Fruit fly (Drosophila melanogaster) whole organism, embryonic: ENCODE results near the gene mtsh.

Experiments used
- Atf3 ChIP-seq: fragments of 200-800 bp; sonication (Bioruptor generic); optimal IDR thresholded peaks from 3 replicates; lab custom pipeline; 2016; ENCODE audit warnings: missing biosample characterization, missing genetic modification characterization
- Awh ChIP-seq: fragments of 200-800 bp; sonication (Bioruptor generic); IDR thresholded peaks from 2 replicates; pipeline ENCODE4, ENCODE4 v1.3.6; 2022; ENCODE audit warnings: missing biosample characterization, missing genetic modification characterization
- B-H1 ChIP-seq: fragments of 200-800 bp; sonication (Bioruptor generic); IDR thresholded peaks from 3 replicates; pipeline ENCODE4 v1.3.6; 2022; ENCODE audit warnings: missing biosample characterization, missing genetic modification characterization
- Bgb ChIP-seq: fragments of 200-800 bp; sonication (Bioruptor generic); IDR thresholded peaks from 2 replicates; pipeline ENCODE4 v1.3.6; 2022; ENCODE audit warnings: missing biosample characterization, missing genetic modification characterization; ENCODE audit not compliant: partially characterized antibody
- CG10209 ChIP-seq: fragments of 200-800 bp; sonication (Bioruptor generic); optimal IDR thresholded peaks from 3 replicates; lab custom pipeline; 2017; ENCODE audit warnings: missing biosample characterization, mild to moderate bottlenecking, missing genetic modification characterization, missing genetic modification reagents
- CG1024 ChIP-seq: fragments of 200-800 bp; sonication (Bioruptor generic); IDR thresholded peaks from 2 replicates; pipeline ENCODE4 v1.3.6; 2022; ENCODE audit warnings: missing biosample characterization, missing genetic modification characterization
- CG10274 ChIP-seq: fragments of 200-800 bp; sonication (Bioruptor generic); optimal IDR thresholded peaks from 3 replicates; lab custom pipeline; 2017; ENCODE audit warnings: missing biosample characterization, mild to moderate bottlenecking, missing genetic modification characterization
- CG11398 ChIP-seq: fragments of 200-800 bp; sonication (Bioruptor generic); optimal IDR thresholded peaks from 2 replicates; lab custom pipeline; 2016; ENCODE audit warnings: missing biosample characterization, missing genetic modification characterization
- CG11696 ChIP-seq: fragments of 200-800 bp; sonication (Bioruptor generic); IDR thresholded peaks from 2 replicates; pipeline ENCODE4 v1.3.6; 2022; ENCODE audit warnings: missing biosample characterization, missing genetic modification characterization
- CG12155 ChIP-seq: fragments of 200-800 bp; sonication (Bioruptor generic); optimal IDR thresholded peaks from 3 replicates; lab custom pipeline; 2016; ENCODE audit warnings: missing biosample characterization, missing genetic modification characterization
- CG12236 ChIP-seq: fragments of 200-800 bp; sonication (Bioruptor generic); optimal IDR thresholded peaks from 2 replicates; lab custom pipeline; 2016; ENCODE audit warnings: missing biosample characterization, missing genetic modification characterization
- CG12769 ChIP-seq: fragments of 200-800 bp; sonication (Bioruptor generic); optimal IDR thresholded peaks from 2 replicates; lab custom pipeline; 2019; ENCODE audit warnings: missing biosample characterization, mild to moderate bottlenecking, missing genetic modification characterization, moderate library complexity
- CG12942 ChIP-seq: fragments of 200-800 bp; sonication (Bioruptor generic); optimal IDR thresholded peaks from 3 replicates; lab custom pipeline; 2016; ENCODE audit warnings: missing biosample characterization, missing genetic modification characterization
- CG13287 ChIP-seq: fragments of 200-800 bp; sonication (Bioruptor generic); IDR thresholded peaks from 2 replicates; pipeline ENCODE4 v1.3.6; 2022; ENCODE audit warnings: missing biosample characterization, missing genetic modification characterization; ENCODE audit not compliant: partially characterized antibody
- CG13296 ChIP-seq: fragments of 200-800 bp; sonication (Bioruptor generic); optimal IDR thresholded peaks from 3 replicates; lab custom pipeline; 2018; ENCODE audit warnings: missing biosample characterization, mild to moderate bottlenecking, missing genetic modification characterization
- CG2116 ChIP-seq: fragments of 200-800 bp; sonication (Bioruptor generic); optimal IDR thresholded peaks from 3 replicates; lab custom pipeline; 2018; ENCODE audit warnings: missing biosample characterization, mild to moderate bottlenecking, missing genetic modification characterization
- CG2129 ChIP-seq: fragments of 200-800 bp; sonication (Bioruptor generic); IDR thresholded peaks from 2 replicates; pipeline ENCODE4 v1.3.6; 2022; ENCODE audit warnings: missing biosample characterization, missing genetic modification characterization; ENCODE audit not compliant: partially characterized antibody
- CG2875 ChIP-seq: fragments of 200-800 bp; sonication (Bioruptor generic); optimal IDR thresholded peaks from 2 replicates; lab custom pipeline; 2017; ENCODE audit warnings: missing biosample characterization, mild to moderate bottlenecking, missing genetic modification characterization, missing genetic modification reagents
- CG6683 ChIP-seq: fragments of 200-800 bp; sonication (Bioruptor generic); optimal IDR thresholded peaks from 2 replicates; lab custom pipeline; 2017; ENCODE audit warnings: missing biosample characterization, mild to moderate bottlenecking, missing genetic modification characterization, missing genetic modification reagents
- CG6854 ChIP-seq: fragments of 200-800 bp; sonication (Bioruptor generic); optimal IDR thresholded peaks from 3 replicates; lab custom pipeline; 2017; ENCODE audit warnings: missing biosample characterization, mild to moderate bottlenecking, missing genetic modification characterization
- CG7839 ChIP-seq: fragments of 200-800 bp; sonication (Bioruptor generic); optimal IDR thresholded peaks from 3 replicates; lab custom pipeline; 2018; ENCODE audit warnings: missing biosample characterization, mild to moderate bottlenecking, missing genetic modification characterization, moderate library complexity
- D19A ChIP-seq: fragments of 200-800 bp; optimal IDR thresholded peaks from 3 replicates; lab custom pipeline; 2019; ENCODE audit warnings: missing biosample characterization, mild to moderate bottlenecking, missing genetic modification characterization, moderate library complexity
- Drgx ChIP-seq: fragments of 200-800 bp; sonication (Bioruptor generic); IDR thresholded peaks from 2 replicates; pipeline ENCODE4 v1.3.6; 2022; ENCODE audit warnings: missing biosample characterization, missing genetic modification characterization
- HmgD ChIP-seq: fragments of 200-800 bp; sonication (Bioruptor generic); optimal IDR thresholded peaks from 3 replicates; lab custom pipeline; 2016; ENCODE audit warnings: missing biosample characterization, missing genetic modification characterization
- Meics ChIP-seq: fragments of 200-800 bp; sonication (Bioruptor generic); optimal IDR thresholded peaks from 2 replicates; lab custom pipeline; 2017; ENCODE audit warnings: missing biosample characterization, mild to moderate bottlenecking, missing genetic modification characterization
- Mrtf ChIP-seq: fragments of 200-800 bp; sonication (Bioruptor generic); IDR thresholded peaks from 3 replicates; pipeline ENCODE4 v1.3.6; 2022; ENCODE audit warnings: missing biosample characterization, missing genetic modification characterization
- NFAT ChIP-seq: fragments of 200-800 bp; sonication (Bioruptor generic); IDR thresholded peaks from 2 replicates; pipeline ENCODE4 v1.3.6; 2022; ENCODE audit warnings: missing biosample characterization, missing genetic modification characterization
- Nf-YB ChIP-seq: fragments of 200-800 bp; sonication (Bioruptor generic); optimal IDR thresholded peaks from 3 replicates; lab custom pipeline; 2019; ENCODE audit warnings: missing biosample characterization, mild to moderate bottlenecking, missing genetic modification characterization, moderate library complexity
- Spps ChIP-seq: fragments of 200-800 bp; sonication (Bioruptor generic); optimal IDR thresholded peaks from 2 replicates; lab custom pipeline; 2018; ENCODE audit warnings: missing biosample characterization, mild to moderate bottlenecking, missing genetic modification characterization
- Vsx1 ChIP-seq: fragments of 200-800 bp; sonication (Bioruptor generic); optimal IDR thresholded peaks from 2 replicates; lab custom pipeline; 2017; ENCODE audit warnings: missing biosample characterization, mild to moderate bottlenecking, missing genetic modification characterization, missing genetic modification reagents
- Xbp1 ChIP-seq: fragments of 200-800 bp; sonication (Bioruptor generic); optimal IDR thresholded peaks from 3 replicates; lab custom pipeline; 2016; ENCODE audit warnings: missing biosample characterization, mild to moderate bottlenecking, missing genetic modification characterization
- Xrp1 ChIP-seq: fragments of 200-800 bp; sonication (Bioruptor generic); IDR thresholded peaks from 2 replicates; pipeline ENCODE4 v1.3.6; 2022; ENCODE audit warnings: missing biosample characterization, missing genetic modification characterization
- abd-A ChIP-seq: fragments of 200-800 bp; sonication (Bioruptor generic); optimal IDR thresholded peaks from 3 replicates; lab custom pipeline; 2019; ENCODE audit warnings: missing biosample characterization, mild to moderate bottlenecking, missing genetic modification characterization, moderate library complexity
- bsh ChIP-seq, 2 experiments: fragments of 200-800 bp; sonication (Bioruptor generic); optimal IDR thresholded peaks; 2 replicates each; lab custom pipeline; 2017 to 2018; ENCODE audit warnings: mild to moderate bottlenecking in 2 of 2, missing biosample characterization in 2 of 2, missing genetic modification characterization in 2 of 2, moderate library complexity in 1 of 2
- ci ChIP-seq: fragments of 200-800 bp; sonication (Bioruptor generic); IDR thresholded peaks from 3 replicates; pipeline ENCODE4 v1.3.6; 2022; ENCODE audit warnings: missing biosample characterization, missing genetic modification characterization
- dan ChIP-seq: fragments of 200-800 bp; sonication (Bioruptor generic); IDR thresholded peaks from 2 replicates; pipeline ENCODE4 v1.3.6; 2022; ENCODE audit warnings: missing biosample characterization, missing genetic modification characterization
- dysf ChIP-seq: fragments of 200-800 bp; sonication (Bioruptor generic); IDR thresholded peaks from 3 replicates; pipeline ENCODE4 v1.3.6; 2022; ENCODE audit warnings: missing biosample characterization, missing genetic modification characterization
- ewg ChIP-seq: fragments of 200-800 bp; sonication (Bioruptor generic); optimal IDR thresholded peaks from 3 replicates; lab custom pipeline; 2017; ENCODE audit warnings: mild to moderate bottlenecking, missing biosample characterization, missing genetic modification reagents, missing genetic modification characterization
- gem ChIP-seq: fragments of 200-800 bp; sonication (Bioruptor generic); optimal IDR thresholded peaks from 2 replicates; lab custom pipeline; 2019; ENCODE audit warnings: missing biosample characterization, mild to moderate bottlenecking, missing genetic modification characterization, moderate library complexity
- kay ChIP-seq: fragments of 200-800 bp; sonication (Bioruptor generic); optimal IDR thresholded peaks from 2 replicates; lab custom pipeline; 2016; ENCODE audit warnings: missing biosample characterization, missing genetic modification characterization
- nerfin-1 ChIP-seq: fragments of 200-800 bp; sonication (Bioruptor generic); optimal IDR thresholded peaks from 3 replicates; lab custom pipeline; 2019; ENCODE audit warnings: missing biosample characterization, mild to moderate bottlenecking, missing genetic modification characterization, moderate library complexity
- pb ChIP-seq: fragments of 200-800 bp; sonication (Bioruptor generic); optimal IDR thresholded peaks from 3 replicates; lab custom pipeline; 2016; ENCODE audit warnings: missing biosample characterization, missing genetic modification characterization
- prd ChIP-seq, 3 experiments: fragments of >200 bp in 2 of 3; fragments of 200-800 bp in 1 of 3; sonication (Bioruptor generic) in 1 of 3; optimal IDR thresholded peaks in 2 of 3; IDR thresholded peaks in 1 of 3; 2 replicates in 2 of 3; 3 replicates in 1 of 3; pipeline versions ENCODE4 v1.3.6 to Lab custom; 2017 to 2022; ENCODE audit warnings: missing biosample characterization in 1 of 3, missing genetic modification characterization in 1 of 3
- tx ChIP-seq: fragments of 200-800 bp; sonication (Bioruptor generic); optimal IDR thresholded peaks from 2 replicates; lab custom pipeline; 2016; ENCODE audit warnings: missing biosample characterization, missing genetic modification characterization
- vvl ChIP-seq: fragments of 200-800 bp; sonication (Bioruptor generic); IDR thresholded peaks from 2 replicates; pipeline ENCODE4 v1.3.6; 2022; ENCODE audit warnings: missing biosample characterization, missing genetic modification characterization
- wdn ChIP-seq: fragments of 200-800 bp; sonication (Bioruptor generic); IDR thresholded peaks from 2 replicates; pipeline ENCODE4 v1.3.6; 2022; ENCODE audit warnings: missing biosample characterization, missing genetic modification characterization
- zf30C ChIP-seq: fragments of 200-800 bp; sonication (Bioruptor generic); optimal IDR thresholded peaks from 3 replicates; lab custom pipeline; 2018; ENCODE audit warnings: missing biosample characterization, mild to moderate bottlenecking, missing genetic modification characterization

Gene mtsh

dm6 chr2L:8270916-8271315 lies 48.8 kb downstream of the mtsh start (continued):
- TF ChIP-seq ci (GFP tag; lab: Robert Waterston, UW) (0 out of 3 replicates have a peak, but pooled peaks have one; percentile 22), gem (tag; lab: Kevin White, UChicago) (peak; percentile 17), D19A (tag; lab: Kevin White, UChicago) (no peak), Mrtf (GFP tag; lab: Robert Waterston, UW) (no peak), CG10209 (no peak), dan (no peak), HmgD (GFP tag; lab: Kevin White, UChicago) (no peak), dysf (0 out of 3 replicates have a peak, but pooled peaks have one; percentile 29), CG11696 (GFP tag; lab: Robert Waterston, UW) (no peak), CG12942 (GFP tag; lab: Kevin White, UChicago) (no peak), CG2875 (GFP tag; lab: Kevin White, UChicago) (no peak), CG2116 (GFP tag; lab: Kevin White, UChicago) (no peak), Xbp1 (GFP tag; lab: Kevin White, UChicago) (no peak), CG1024 (GFP tag; lab: Robert Waterston, UW) (no peak), Drgx (GFP tag; lab: Robert Waterston, UW) (peak; percentile 84), Atf3 (no peak), CG7839 (tag; lab: Kevin White, UChicago) (no peak), wdn (GFP tag; lab: Robert Waterston, UW) (no peak), CG2129 (GFP tag; lab: Robert Waterston, UW) (no peak), CG12236 (GFP tag; lab: Kevin White, UChicago) (no peak), bsh (GFP tag; optimal IDR thresholded peaks at IDR 0.05; lab: Kevin White, UChicago) (peak in 1 of 2 experiments; percentile 63), prd (optimal IDR thresholded peaks at IDR 0.05; lab: Kevin White, UChicago) (no peak), prd (GFP tag; IDR thresholded peaks at IDR 0.05; lab: Robert Waterston, UW) (peak; percentile 50; the same call in 1 of the 3 replicates), Spps (tag; lab: Kevin White, UChicago) (no peak), ewg (GFP tag; lab: Kevin White, UChicago) (no peak), CG13296 (GFP tag; lab: Kevin White, UChicago) (no peak), CG6854 (GFP tag; lab: Kevin White, UChicago) (no peak), NFAT (no peak), Xrp1 (GFP tag; lab: Robert Waterston, UW) (peak; percentile 54; the same call in 1 of the 2 replicates), pb (GFP tag; lab: Kevin White, UChicago) (no peak), CG6683 (GFP tag; lab: Kevin White, UChicago) (no peak), zf30C (GFP tag; lab: Kevin White, UChicago) (no peak), Bgb (GFP tag; lab: Robert Waterston, UW) (no peak), CG11398 (GFP tag; lab: Kevin White, UChicago) (no peak), kay (GFP tag; lab: Kevin White, UChicago) (no peak), CG10274 (GFP tag; lab: Kevin White, UChicago) (no peak), CG13287 (GFP tag; lab: Robert Waterston, UW) (no peak)

- TF ChIP-seq tx (GFP tag; lab: Kevin White, UChicago) (no peak), vvl (GFP tag; lab: Robert Waterston, UW) (peak; percentile 62; the same call in 1 of the 2 replicates), Meics (GFP tag; lab: Kevin White, UChicago) (no peak), CG12155 (GFP tag; lab: Kevin White, UChicago) (no peak), CG12769 (peak; percentile 22), Vsx1 (GFP tag; lab: Kevin White, UChicago) (peak; percentile 22), nerfin-1 (tag; lab: Kevin White, UChicago) (no peak), abd-A (tag; lab: Kevin White, UChicago) (peak; percentile 50), B-H1 (GFP tag; lab: Robert Waterston, UW) (no peak), Nf-YB (no peak), Awh (GFP tag; lab: Robert Waterston, UW) (peak; percentile 76)
These were observed 51.0 kb downstream of the mtsh start for dm6 chr2L:8268679-8269078.
